Worm (Caenorhabditis elegans) whole organism, L4/young adult: ENCODE data around the gene F11A5.15.

Experiments
- W03F9.2 ChIP-seq: fragments of 150-350 bp; optimal IDR thresholded peaks from 2 replicates; lab custom pipeline; 2014; ENCODE audit warnings: missing biosample characterization, missing genetic modification characterization
- him-1 ChIP-seq: sonication (generic microtip); optimal IDR thresholded peaks from 2 replicates; lab custom pipeline; 2016; ENCODE audit warnings: missing genotype, missing genetic modification reagents, missing genetic modification characterization, missing compliant biosample characterization

- TF ChIP-seq W03F9.2 (no peak), him-1 (no peak)
Observed at ce11 chrV:16210257-16211002, 8.0 kb downstream of the F11A5.15 start, which contains the start of gene F11A5.16.
